Fruit fly (Drosophila melanogaster) whole organism, adult: ENCODE measurements around the gene CG10907.

Source experiments
- CG11617 ChIP-seq: fragments of 200-800 bp; sonication (Bioruptor generic); optimal IDR thresholded peaks from 2 replicates; lab custom pipeline; 2017; ENCODE audit warnings: mild to moderate bottlenecking, missing biosample characterization, missing genetic modification reagents, missing genetic modification characterization
- CG14711 ChIP-seq: fragments of 200-800 bp; sonication (Bioruptor generic); optimal IDR thresholded peaks from 2 replicates; lab custom pipeline; 2018; ENCODE audit warnings: missing biosample characterization, mild to moderate bottlenecking, missing genetic modification characterization, moderate library complexity
- CG5204 ChIP-seq: fragments of 200-800 bp; sonication (Bioruptor generic); optimal IDR thresholded peaks from 2 replicates; lab custom pipeline; 2016; ENCODE audit warnings: missing biosample characterization, missing genetic modification characterization
- CG7045 ChIP-seq: fragments of 200-800 bp; sonication (Bioruptor generic); optimal IDR thresholded peaks from 2 replicates; lab custom pipeline; 2017; ENCODE audit warnings: missing biosample characterization, mild to moderate bottlenecking, missing genetic modification characterization
- Hr96 ChIP-seq: fragments of 200-800 bp; sonication (Bioruptor generic); optimal IDR thresholded peaks from 2 replicates; lab custom pipeline; 2016; ENCODE audit warnings: missing biosample characterization, missing genetic modification characterization
- Mnt ChIP-seq: fragments of 200-800 bp; sonication (Bioruptor generic); optimal IDR thresholded peaks from 2 replicates; lab custom pipeline; 2016; ENCODE audit warnings: missing biosample characterization, mild to moderate bottlenecking, missing genetic modification characterization
- cic ChIP-seq: fragments of 200-800 bp; sonication (Bioruptor generic); optimal IDR thresholded peaks from 2 replicates; lab custom pipeline; 2017; ENCODE audit warnings: missing biosample characterization, mild to moderate bottlenecking, missing genetic modification characterization, moderate library complexity
- kay ChIP-seq: fragments of 200-800 bp; sonication (Bioruptor generic); peaks from one replicate; lab custom pipeline; 2016; ENCODE audit warnings: missing biosample characterization, missing genetic modification characterization, borderline replicate concordance
- ovo ChIP-seq: fragments of 200-800 bp; sonication (Bioruptor generic); optimal IDR thresholded peaks from 2 replicates; lab custom pipeline; 2016; ENCODE audit warnings: missing biosample characterization, missing genetic modification characterization

dm6 chr3L:11816641-11817040 is 23.3 kb downstream of the CG10907 start:
- TF ChIP-seq CG5204 (GFP tag; lab: Kevin White, UChicago) (no peak), CG7045 (GFP tag; lab: Kevin White, UChicago) (no peak), kay (GFP tag; lab: Kevin White, UChicago) (peak; percentile 73), Mnt (no peak), CG14711 (tag; lab: Kevin White, UChicago) (no peak), CG11617 (no peak), ovo (GFP tag; lab: Kevin White, UChicago) (no peak), cic (GFP tag; lab: Kevin White, UChicago) (no peak), Hr96 (GFP tag; lab: Kevin White, UChicago) (no peak)
